Fruit fly (Drosophila melanogaster): ENCODE results near the gene CG34177.
A peak's percentile ranks its signal among the peaks of the same experiment; 100 is the strongest.

The CG34177 gene

DNA sequence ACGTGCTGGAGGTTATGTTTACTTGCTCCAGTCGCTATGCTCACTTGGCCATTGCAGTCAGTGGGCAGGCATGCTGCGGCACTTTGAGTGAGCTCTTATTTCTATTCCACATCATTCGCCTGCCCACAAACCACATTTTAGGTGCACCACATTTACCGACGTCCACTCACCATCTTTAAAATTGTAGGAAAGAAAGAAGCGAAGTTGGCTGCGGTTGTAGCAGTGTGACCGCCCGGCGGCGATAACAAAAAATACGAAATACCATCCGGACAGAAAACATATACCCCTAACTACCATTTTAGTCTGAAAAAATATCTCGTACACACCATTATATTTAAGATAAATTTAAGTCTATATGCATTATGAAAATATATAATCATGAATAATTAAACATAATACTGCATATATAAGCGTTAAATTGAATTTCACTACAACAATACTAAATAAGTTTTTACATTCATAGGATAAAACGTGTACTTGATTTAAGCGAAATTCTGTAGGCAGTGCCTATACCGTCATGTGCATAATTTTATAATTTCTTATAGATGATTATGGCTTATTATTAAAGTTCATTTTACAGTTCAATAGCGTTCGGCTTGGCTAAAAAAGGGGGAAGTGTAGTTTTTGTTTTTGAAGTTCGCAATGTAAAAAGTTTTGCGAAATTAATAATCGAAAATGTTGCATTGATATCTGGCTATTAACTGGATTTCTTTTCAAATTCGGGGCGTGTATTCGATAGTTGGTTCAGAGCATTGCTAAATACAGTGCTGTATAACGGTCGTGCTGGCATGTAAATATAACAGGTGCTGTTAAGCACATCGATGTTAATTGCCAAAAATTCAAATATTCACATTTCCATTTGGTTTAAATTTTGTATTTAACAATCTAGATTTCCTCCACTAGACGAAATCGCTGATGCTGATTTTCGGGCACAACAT lies 24.7 kb downstream of the CG34177 start, which contains the start of gene RpL27A (continued):
- TF ChIP-seq unc-4 (GFP tag; IDR thresholded peaks at IDR 0.05; ENCODE audit: partially characterized antibody) (peak; percentile 46; the same call in 1 of the 2 replicates), CG17359 (tag; optimal IDR thresholded peaks at IDR 0.05) (peak; percentile 72), Hmx (GFP tag; optimal IDR thresholded peaks at IDR 0.05) (peak; percentile 40), CG9727 (GFP tag; optimal IDR thresholded peaks at IDR 0.05) (peak; percentile 86), sqz (GFP tag; optimal IDR thresholded peaks at IDR 0.05) (no peak), crc (GFP tag; optimal IDR thresholded peaks at IDR 0.05) (peak; percentile 38), CG6175 (GFP tag; IDR thresholded peaks at IDR 0.05) (peak; percentile 67), Bgb (GFP tag; IDR thresholded peaks at IDR 0.05; ENCODE audit: partially characterized antibody) (peak; percentile 58), Xbp1 (GFP tag; optimal IDR thresholded peaks at IDR 0.05) (peak; percentile 79), CG9876 (GFP tag; optimal IDR thresholded peaks at IDR 0.05) (peak; percentile 77), CG15514 (GFP tag; optimal IDR thresholded peaks at IDR 0.05) (peak; percentile 85), peb (GFP tag; IDR thresholded peaks at IDR 0.05) (peak; percentile 59), CG12299 (tag; optimal IDR thresholded peaks at IDR 0.05) (peak; percentile 60), Aef1 (GFP tag; IDR thresholded peaks at IDR 0.05) (peak; percentile 63; the same call in 2 of the 3 replicates), CG2678 (tag; optimal IDR thresholded peaks at IDR 0.05) (peak; percentile 68), fd96Cb (tag; optimal IDR thresholded peaks at IDR 0.05) (peak; percentile 38), Vsx1 (GFP tag; optimal IDR thresholded peaks at IDR 0.05) (peak; percentile 74), CG7372 (GFP tag; IDR thresholded peaks at IDR 0.05) (peak; percentile 77), cg (GFP tag; optimal IDR thresholded peaks at IDR 0.05) (no peak), Doc3 (GFP tag; IDR thresholded peaks at IDR 0.05; ENCODE audit: partially characterized antibody) (no peak), ftz-f1 (GFP tag; optimal IDR thresholded peaks at IDR 0.05) (peak; percentile 6), CG17612 (GFP tag; IDR thresholded peaks at IDR 0.05) (peak; percentile 46; the same call in 1 of the 2 replicates), Ravus (GFP tag; IDR thresholded peaks at IDR 0.05) (no peak), sens (GFP tag) (peak; percentile 82), usp (GFP tag; optimal IDR thresholded peaks at IDR 0.05) (no peak), ERR (GFP tag; optimal IDR thresholded peaks at IDR 0.05) (peak; percentile 57), Rx (GFP tag; IDR thresholded peaks at IDR 0.05) (peak; percentile 80), ssp (GFP tag; IDR thresholded peaks at IDR 0.05) (peak; percentile 97), CG15601 (tag; optimal IDR thresholded peaks at IDR 0.05) (peak; percentile 80), CG31441 (GFP tag; IDR thresholded peaks at IDR 0.05) (peak; percentile 83), amos (GFP tag; IDR thresholded peaks at IDR 0.05; ENCODE audit: partially characterized antibody) (peak; percentile 72), CG2199 (GFP tag; IDR thresholded peaks at IDR 0.05) (0 out of 3 replicates have a peak, but pooled peaks have one; percentile 37), cato (GFP tag; optimal IDR thresholded peaks at IDR 0.05; ENCODE audit: borderline replicate concordance) (peak; percentile 31), lov (optimal IDR thresholded peaks at IDR 0.05) (no peak), lov (GFP tag; IDR thresholded peaks at IDR 0.05) (peak; percentile 79; the same call in 2 of the 3 replicates), ham (GFP tag; IDR thresholded peaks at IDR 0.05) (peak; percentile 9; the same call in 1 of the 2 replicates), CG11085 (GFP tag; IDR thresholded peaks at IDR 0.05) (peak; percentile 80), Ets65A (GFP tag) (peak; percentile 96), HmgD (GFP tag; optimal IDR thresholded peaks at IDR 0.05) (peak; percentile 39), CG17385 (GFP tag; optimal IDR thresholded peaks at IDR 0.05) (peak; percentile 87), CG11504 (tag; optimal IDR thresholded peaks at IDR 0.05) (peak; percentile 77), CG3163 (GFP tag; optimal IDR thresholded peaks at IDR 0.05) (peak; percentile 58), trem (tag; optimal IDR thresholded peaks at IDR 0.05) (peak; percentile 44), CG14965 (GFP tag; optimal IDR thresholded peaks at IDR 0.05; ENCODE audit: borderline replicate concordance) (no peak), CG4707 (GFP tag; optimal IDR thresholded peaks at IDR 0.05) (peak; percentile 90), corto (GFP tag; optimal IDR thresholded peaks at IDR 0.05) (no peak), CG33213 (GFP tag; optimal IDR thresholded peaks at IDR 0.05) (peak; percentile 85), stwl (tag; optimal IDR thresholded peaks at IDR 0.05) (peak; percentile 42)

Data from whole organism, embryonic.